Worm (Caenorhabditis elegans): ENCODE results near the gene rig-4.

DNA sequence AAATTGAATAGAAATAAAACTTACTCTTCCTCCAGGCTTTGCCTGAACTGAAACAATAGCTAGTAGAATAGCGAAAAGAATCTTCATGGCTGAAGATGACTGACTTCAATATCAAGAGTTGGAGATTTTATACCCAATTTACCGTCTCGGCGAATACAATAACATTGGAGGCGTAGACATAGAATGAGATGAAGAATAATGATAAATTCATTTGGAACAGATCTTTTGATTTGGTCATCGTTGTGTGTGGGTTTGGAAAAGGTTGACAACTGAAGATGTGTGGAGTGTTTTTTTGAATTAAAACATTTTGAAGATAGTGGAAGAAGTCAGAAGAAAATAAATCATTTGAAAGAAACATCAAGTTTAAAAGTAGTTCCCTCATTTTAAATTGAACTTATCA is 27.7 kb downstream of the rig-4 start, which contains the start of gene F57H12.6:
- no peak for TF ChIP-seq nhr-11 (tag; optimal IDR thresholded peaks at IDR 0.05)
- TF ChIP-seq nfya-1 (tag; optimal IDR thresholded peaks at IDR 0.05), result no peak
- TF ChIP-seq ets-4 (tag; optimal IDR thresholded peaks at IDR 0.05), result no peak
- TF ChIP-seq ceh-6 (GFP tag; optimal IDR thresholded peaks at IDR 0.05), result no peak
- no peak for TF ChIP-seq pax-1 (tag; optimal IDR thresholded peaks at IDR 0.05)

Data from whole organism, late embryonic.